Worm (Caenorhabditis elegans): ENCODE measurements around the gene yju-2.

The yju-2 gene

DNA sequence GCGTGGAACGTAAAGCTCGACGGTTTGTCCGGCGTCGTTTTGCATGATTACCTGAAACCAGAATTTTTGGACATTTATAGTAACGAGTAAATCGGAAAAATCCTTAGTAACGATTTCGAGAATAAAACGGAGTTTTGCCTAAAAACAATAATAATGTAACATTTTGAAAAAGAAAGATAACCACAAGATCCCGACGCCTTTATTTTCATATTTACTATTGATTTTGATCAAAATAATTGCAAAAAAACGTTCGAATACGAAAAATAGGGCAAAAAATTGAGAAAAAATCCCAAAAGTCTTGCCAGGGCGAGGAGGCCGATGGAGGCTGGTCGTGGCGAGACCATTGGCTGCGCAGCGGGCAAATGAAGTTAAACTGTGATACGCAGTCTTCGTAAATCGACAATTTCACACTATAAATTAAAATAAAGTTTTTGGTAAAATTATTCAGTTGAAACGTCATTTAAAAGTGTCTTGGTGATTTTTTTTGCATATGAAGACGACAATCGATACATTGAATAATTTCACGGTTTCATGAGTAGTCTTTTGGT, 5.5 kb downstream of the yju-2 start, which contains the start of gene rps-21 (continued):
- TF ChIP-seq pax-1 (tag; optimal IDR thresholded peaks at IDR 0.05) (no peak), pros-1 (tag; optimal IDR thresholded peaks at IDR 0.05) (no peak), ref-2 (tag; optimal IDR thresholded peaks at IDR 0.05) (peak; percentile 11), hlh-8 (tag; optimal IDR thresholded peaks at IDR 0.05) (no peak), fkh-6 (tag; optimal IDR thresholded peaks at IDR 0.05) (no peak), npax-4 (tag; optimal IDR thresholded peaks at IDR 0.05) (no peak), tbx-7 (tag; optimal IDR thresholded peaks at IDR 0.05) (no peak), K02D7.2 (tag; optimal IDR thresholded peaks at IDR 0.05) (no peak), unc-42 (tag; optimal IDR thresholded peaks at IDR 0.05) (peak; percentile 88), ttx-3 (tag; optimal IDR thresholded peaks at IDR 0.05) (no peak), che-1 (tag; optimal IDR thresholded peaks at IDR 0.05) (no peak), ahr-1 (tag; optimal IDR thresholded peaks at IDR 0.05) (no peak), hlh-30 (tag; optimal IDR thresholded peaks at IDR 0.05; ENCODE audit: insufficient read depth) (no peak), ceh-6 (GFP tag; optimal IDR thresholded peaks at IDR 0.05) (no peak), T23F11.4 (GFP tag; optimal IDR thresholded peaks at IDR 0.05) (no peak), F13H6.1 (tag; optimal IDR thresholded peaks at IDR 0.05) (no peak), tbx-2 (tag; optimal IDR thresholded peaks at IDR 0.05) (peak; percentile 69), ceh-24 (tag; optimal IDR thresholded peaks at IDR 0.05) (no peak), K09A11.1 (tag; optimal IDR thresholded peaks at IDR 0.05; ENCODE audit: insufficient read depth) (no peak), sox-4 (tag; optimal IDR thresholded peaks at IDR 0.05) (no peak)

DNA sequence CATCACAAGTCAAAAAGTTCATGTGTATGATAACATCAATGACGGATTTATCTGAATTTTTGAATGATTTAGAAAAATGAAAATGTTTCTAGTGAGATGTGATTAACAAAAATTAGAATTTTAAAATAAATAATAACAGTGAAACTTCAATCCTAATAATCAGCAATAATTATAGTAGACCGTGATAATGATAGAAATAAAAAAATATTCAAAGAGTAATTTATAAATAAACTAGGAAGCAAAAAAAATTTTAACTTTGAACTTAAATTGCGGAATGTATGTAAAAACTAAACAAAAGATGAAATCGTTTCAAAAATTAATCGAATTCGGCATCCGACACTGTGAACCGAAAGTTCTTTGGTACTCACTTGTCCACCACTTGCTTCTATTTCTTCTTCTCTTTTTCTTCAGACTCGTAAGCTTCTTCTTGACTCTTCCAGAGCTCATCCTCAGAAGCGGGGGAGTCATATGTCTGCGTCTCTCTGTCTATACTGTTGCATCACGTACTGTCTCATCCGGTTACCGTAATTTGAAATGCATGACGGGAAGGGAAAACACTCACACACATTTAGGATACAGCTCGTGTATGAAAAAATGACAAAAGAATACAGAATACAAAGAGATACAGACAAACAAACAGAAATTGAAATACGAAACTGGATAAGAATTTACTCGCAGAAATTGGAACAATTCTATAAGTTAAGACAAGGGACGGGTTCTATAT, 9.0 kb downstream of the yju-2 start, which contains the start of gene mec-14:
Gene mec-14 (minus strand): TSS at position 51 of the 724 bp plus-strand sequence.
- TF ChIP-seq tbx-2 (tag; optimal IDR thresholded peaks at IDR 0.05) = no peak
- TF ChIP-seq pha-4 (tag; optimal IDR thresholded peaks at IDR 0.05) = no peak
- no peak for TF ChIP-seq ama-1 (optimal IDR thresholded peaks at IDR 0.05)
- TF ChIP-seq fax-1 (tag; optimal IDR thresholded peaks at IDR 0.05) = no peak
- TF ChIP-seq unc-55 (GFP tag; optimal IDR thresholded peaks at IDR 0.05) = no peak
- no peak for TF ChIP-seq elt-4 (tag; optimal IDR thresholded peaks at IDR 0.05)
- no peak for TF ChIP-seq nfya-1 (tag; optimal IDR thresholded peaks at IDR 0.05)
- no peak for TF ChIP-seq pros-1 (tag; optimal IDR thresholded peaks at IDR 0.05)
- no peak for TF ChIP-seq pag-3 (tag; optimal IDR thresholded peaks at IDR 0.05; ENCODE audit: borderline replicate concordance)
- TF ChIP-seq pha-2 (tag; optimal IDR thresholded peaks at IDR 0.05) = no peak
- TF ChIP-seq nhr-232 (tag; optimal IDR thresholded peaks at IDR 0.05) = no peak
- no peak for TF ChIP-seq ttx-3 (tag; optimal IDR thresholded peaks at IDR 0.05)
- TF ChIP-seq T23F11.4 (GFP tag; optimal IDR thresholded peaks at IDR 0.05) = no peak
- no peak for TF ChIP-seq ets-4 (tag; optimal IDR thresholded peaks at IDR 0.05)

DNA sequence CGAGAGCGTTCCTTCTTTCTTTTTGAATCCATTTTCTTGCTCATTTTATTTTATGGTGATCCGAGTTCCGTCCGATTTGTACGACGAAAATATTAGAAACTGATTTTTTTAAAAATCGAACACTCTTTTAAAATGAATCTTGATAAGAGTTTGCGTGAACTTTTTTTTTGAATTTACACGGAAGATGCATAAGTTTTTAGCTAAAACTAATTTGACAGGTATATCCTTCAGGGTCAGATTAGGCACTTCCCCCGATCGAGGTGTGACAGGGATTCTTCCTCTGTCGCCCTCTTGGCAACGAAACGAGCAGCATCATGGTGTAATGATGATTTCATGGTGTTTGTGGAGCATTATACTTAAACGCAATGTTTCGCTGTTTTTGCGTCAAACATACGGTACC, 11.2 kb downstream of the yju-2 start, which contains the start of gene F37C12.18:
Gene F37C12.18 (minus strand): TSS at position 101 of the 400 bp plus-strand sequence.
- TF ChIP-seq ahr-1 (tag; optimal IDR thresholded peaks at IDR 0.05) (no peak), ceh-9 (tag; optimal IDR thresholded peaks at IDR 0.05) (no peak), ceh-14 (tag; optimal IDR thresholded peaks at IDR 0.05) (no peak), pros-1 (tag; optimal IDR thresholded peaks at IDR 0.05) (no peak), lim-6 (tag; optimal IDR thresholded peaks at IDR 0.05) (no peak), unc-55 (GFP tag; optimal IDR thresholded peaks at IDR 0.05) (no peak), ceh-48 (tag; optimal IDR thresholded peaks at IDR 0.05) (no peak), fax-1 (tag; optimal IDR thresholded peaks at IDR 0.05) (no peak), gmeb-2 (tag; optimal IDR thresholded peaks at IDR 0.05) (no peak), pha-4 (tag; optimal IDR thresholded peaks at IDR 0.05) (no peak), sox-4 (tag; optimal IDR thresholded peaks at IDR 0.05) (no peak), mec-3 (tag; optimal IDR thresholded peaks at IDR 0.05; ENCODE audit: borderline replicate concordance) (no peak), pqm-1 (tag; optimal IDR thresholded peaks at IDR 0.05) (no peak), hlh-13 (GFP tag; optimal IDR thresholded peaks at IDR 0.05) (no peak)
